Worm (Caenorhabditis elegans): ENCODE measurements around the gene fars-2.

DNA sequence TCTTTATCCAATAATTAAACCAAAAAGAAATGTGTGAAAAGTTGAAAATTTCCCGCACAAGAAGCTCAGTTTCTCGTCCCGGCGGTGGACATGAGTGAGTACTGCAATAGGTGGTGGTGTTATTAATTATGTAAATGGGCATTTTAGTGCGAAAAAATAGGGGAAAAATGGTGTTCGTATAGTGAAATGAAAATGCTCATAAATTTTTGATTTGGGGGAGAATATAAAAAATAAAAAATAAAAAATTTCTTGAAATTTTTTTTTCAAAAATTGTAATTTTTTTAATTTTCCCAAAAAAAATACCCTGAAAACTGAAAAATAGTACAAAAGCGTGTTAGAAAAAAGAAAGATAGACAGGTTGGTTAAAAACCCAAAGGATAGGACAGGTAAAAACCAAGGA, 12.0 kb downstream of the fars-2 start, which contains the start of gene gly-4:
- TF ChIP-seq ama-1 (optimal IDR thresholded peaks at IDR 0.05) (no peak), ets-5 (GFP tag; IDR thresholded peaks at IDR 0.05) (no peak), dpl-1 (GFP tag; optimal IDR thresholded peaks at IDR 0.05) (no peak), fos-1 (tag; optimal IDR thresholded peaks at IDR 0.05) (no peak), lsy-2 (tag; optimal IDR thresholded peaks at IDR 0.05) (no peak), ztf-11 (tag; optimal IDR thresholded peaks at IDR 0.05) (no peak), nhr-77 (tag; optimal IDR thresholded peaks at IDR 0.05) (no peak), C04F5.9 (tag; optimal IDR thresholded peaks at IDR 0.05) (no peak), sptf-1 (tag; optimal IDR thresholded peaks at IDR 0.05) (no peak), efl-3 (GFP tag; optimal IDR thresholded peaks at IDR 0.05) (no peak), nhr-84 (tag; optimal IDR thresholded peaks at IDR 0.05) (no peak)
